Worm (Caenorhabditis elegans) whole organism, midembryonic: Measurements from ENCODE around the gene F53G2.12.

Experiments used
- T22C8.4 ChIP-seq: fragments of 200-800 bp; sonication (Bioruptor generic); IDR thresholded peaks from 2 replicates; pipeline ENCODE4 v1.3.6; 2022; ENCODE audit warnings: missing genetic modification characterization, missing compliant biosample characterization
- cog-1 ChIP-seq: sonication (generic microtip); optimal IDR thresholded peaks from 2 replicates; lab custom pipeline; 2016; ENCODE audit warnings: missing genetic modification characterization, missing compliant biosample characterization
- flt-1 ChIP-seq: fragments of 200-800 bp; sonication (Bioruptor generic); IDR thresholded peaks from 2 replicates; pipeline ENCODE4 v1.3.6; 2022; ENCODE audit warnings: missing genetic modification characterization, missing compliant biosample characterization
- klf-2 ChIP-seq: fragments of 200-800 bp; sonication (Bioruptor generic); conservative IDR thresholded peaks from 2 replicates; pipeline ENCODE4 v1.3.6; 2022; ENCODE audit warnings: missing genetic modification reagents, missing genetic modification characterization, missing compliant biosample characterization
- med-1 ChIP-seq: sonication (generic microtip); optimal IDR thresholded peaks from 2 replicates; lab custom pipeline; 2017; ENCODE audit warnings: missing genetic modification characterization, mild to moderate bottlenecking, missing compliant biosample characterization, antibody characterized with exemption, missing genetic modification reagents; ENCODE audit not compliant: insufficient read depth
- ref-1 ChIP-seq: fragments of 200-800 bp; sonication (Bioruptor generic); conservative IDR thresholded peaks from 2 replicates; pipeline ENCODE4 v1.3.6; 2022; ENCODE audit warnings: missing genetic modification reagents, missing genetic modification characterization, missing compliant biosample characterization
- tab-1 ChIP-seq: fragments of 200-800 bp; sonication (Bioruptor generic); IDR thresholded peaks from 2 replicates; pipeline ENCODE4 v1.3.6; 2022; ENCODE audit warnings: missing genetic modification characterization, missing compliant biosample characterization
- ztf-23 ChIP-seq: fragments of 200-800 bp; sonication (Bioruptor generic); IDR thresholded peaks from 2 replicates; pipeline ENCODE4 v1.3.6; 2022; ENCODE audit warnings: missing genetic modification reagents, missing genetic modification characterization, missing compliant biosample characterization
- ztf-29 ChIP-seq: fragments of 200-800 bp; sonication (Bioruptor generic); IDR thresholded peaks from 2 replicates; pipeline ENCODE4 v1.3.6; 2022; ENCODE audit warnings: missing genetic modification reagents, missing genetic modification characterization, missing compliant biosample characterization

F53G2.12 gene

ce11 chrII:2446727-2447126 lies 32.2 kb downstream of the F53G2.12 start:
- no peak for TF ChIP-seq med-1
- TF ChIP-seq ztf-29 (GFP tag; lab: Robert Waterston, UW) = no peak
- no peak for TF ChIP-seq ztf-23 (GFP tag; lab: Robert Waterston, UW)
- no peak for TF ChIP-seq tab-1
- no peak for TF ChIP-seq flt-1 (GFP tag; lab: Robert Waterston, UW)
- TF ChIP-seq ref-1 (GFP tag; lab: Robert Waterston, UW) = no peak
- TF ChIP-seq cog-1 (tag; lab: Kevin White, UChicago) = no peak
- TF ChIP-seq klf-2 (GFP tag; lab: Robert Waterston, UW) = no peak
- no peak for TF ChIP-seq T22C8.4

ce11 chrII:2445164-2445563 lies 33.7 kb downstream of the F53G2.12 start:
- no peak for TF ChIP-seq ztf-29 (GFP tag; lab: Robert Waterston, UW)
- TF ChIP-seq med-1 = no peak
- TF ChIP-seq flt-1 (GFP tag; lab: Robert Waterston, UW) = no peak
- TF ChIP-seq cog-1 (tag; lab: Kevin White, UChicago) = no peak
- no peak for TF ChIP-seq T22C8.4

- TF ChIP-seq cog-1 (tag; lab: Kevin White, UChicago) (no peak), klf-2 (GFP tag; lab: Robert Waterston, UW) (no peak), ztf-29 (GFP tag; lab: Robert Waterston, UW) (no peak), med-1 (no peak), flt-1 (GFP tag; lab: Robert Waterston, UW) (no peak), ref-1 (GFP tag; lab: Robert Waterston, UW) (no peak), ztf-23 (GFP tag; lab: Robert Waterston, UW) (no peak)
Observed at ce11 chrII:2442979-2443378, 35.9 kb downstream of the F53G2.12 start, which contains the start of gene vab-19. Gene vab-19, plus strand, starts transcription at chrII:2443279.

DNA sequence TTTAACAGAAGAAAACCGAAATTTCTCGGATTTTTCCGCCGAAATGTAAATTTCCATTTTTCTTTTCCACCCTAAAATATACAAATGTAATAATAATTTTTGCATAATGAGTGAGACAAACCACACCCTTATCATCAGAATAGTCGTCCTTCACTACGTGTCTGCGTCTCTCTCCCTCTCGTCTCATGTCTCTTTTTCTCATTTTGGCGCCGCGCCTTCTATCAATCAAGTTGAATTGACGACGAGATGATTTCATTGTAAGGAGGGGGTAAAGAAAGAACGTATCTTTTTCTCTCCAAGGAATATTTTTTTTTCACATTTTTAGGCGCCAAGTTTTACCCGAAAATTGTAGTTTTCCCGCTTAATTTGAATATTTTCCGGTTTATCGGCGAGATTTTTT lies 36.6 kb downstream of the F53G2.12 start:
- no peak for TF ChIP-seq ztf-29 (GFP tag; lab: Robert Waterston, UW)
- no peak for TF ChIP-seq klf-2 (GFP tag; lab: Robert Waterston, UW)
- no peak for TF ChIP-seq T22C8.4
- TF ChIP-seq tab-1 = no peak
- no peak for TF ChIP-seq ref-1 (GFP tag; lab: Robert Waterston, UW)
- no peak for TF ChIP-seq ztf-23 (GFP tag; lab: Robert Waterston, UW)
- no peak for TF ChIP-seq med-1
- no peak for TF ChIP-seq cog-1 (tag; lab: Kevin White, UChicago)
- no peak for TF ChIP-seq flt-1 (GFP tag; lab: Robert Waterston, UW)

- TF ChIP-seq flt-1 (GFP tag; lab: Robert Waterston, UW) (no peak), tab-1 (no peak), ref-1 (GFP tag; lab: Robert Waterston, UW) (no peak), klf-2 (GFP tag; lab: Robert Waterston, UW) (no peak), ztf-23 (GFP tag; lab: Robert Waterston, UW) (no peak), cog-1 (tag; lab: Kevin White, UChicago) (no peak), ztf-29 (GFP tag; lab: Robert Waterston, UW) (no peak), med-1 (no peak), T22C8.4 (no peak)
Observed at ce11 chrII:2440312-2440711, 38.6 kb downstream of the F53G2.12 start.

DNA sequence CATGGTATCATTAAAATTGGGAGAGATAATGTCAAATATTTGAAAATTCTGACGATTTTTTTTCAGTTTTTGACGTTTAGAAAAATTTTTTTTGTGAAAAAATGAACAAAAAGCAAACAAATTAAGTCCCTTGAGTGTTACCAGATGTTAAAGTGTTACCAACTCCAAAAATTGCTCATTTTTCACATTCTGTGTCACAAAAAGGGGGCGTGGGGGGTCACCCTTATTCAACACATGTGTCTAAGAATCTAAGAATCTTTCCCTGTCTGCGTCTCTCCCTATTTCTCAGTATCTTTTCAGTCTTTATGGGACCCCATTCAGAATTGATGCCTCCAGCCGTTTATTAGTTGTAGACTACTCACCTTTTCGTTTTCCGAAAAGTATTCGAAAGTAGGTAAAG lies 39.9 kb downstream of the F53G2.12 start:
- no peak for TF ChIP-seq ref-1 (GFP tag; lab: Robert Waterston, UW)
- TF ChIP-seq ztf-23 (GFP tag; lab: Robert Waterston, UW) = no peak
- no peak for TF ChIP-seq flt-1 (GFP tag; lab: Robert Waterston, UW)
- no peak for TF ChIP-seq med-1
- TF ChIP-seq klf-2 (GFP tag; lab: Robert Waterston, UW) = no peak
- no peak for TF ChIP-seq T22C8.4
- no peak for TF ChIP-seq cog-1 (tag; lab: Kevin White, UChicago)
- TF ChIP-seq ztf-29 (GFP tag; lab: Robert Waterston, UW) = no peak
- no peak for TF ChIP-seq tab-1

DNA sequence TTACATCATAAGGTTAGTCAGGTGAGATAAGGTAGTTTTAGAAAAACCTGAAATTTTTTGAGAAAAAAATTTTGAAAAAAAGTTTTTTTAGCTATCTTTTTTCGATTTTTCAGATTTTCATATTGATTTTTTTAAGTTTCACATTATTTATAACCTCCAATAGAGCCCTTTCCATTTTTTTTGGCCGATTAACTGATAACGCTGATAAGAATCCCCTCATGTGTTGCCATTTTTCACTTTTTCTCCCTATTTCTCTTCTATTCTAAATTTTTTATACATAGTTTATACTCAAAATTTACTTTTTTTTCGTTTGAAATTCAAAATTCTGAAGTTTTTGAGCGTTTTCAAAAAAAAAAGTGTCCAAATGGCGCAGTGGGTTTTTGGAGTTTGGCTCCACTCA lies 40.7 kb downstream of the F53G2.12 start:
- TF ChIP-seq tab-1 = no peak
- no peak for TF ChIP-seq klf-2 (GFP tag; lab: Robert Waterston, UW)
- no peak for TF ChIP-seq cog-1 (tag; lab: Kevin White, UChicago)

DNA sequence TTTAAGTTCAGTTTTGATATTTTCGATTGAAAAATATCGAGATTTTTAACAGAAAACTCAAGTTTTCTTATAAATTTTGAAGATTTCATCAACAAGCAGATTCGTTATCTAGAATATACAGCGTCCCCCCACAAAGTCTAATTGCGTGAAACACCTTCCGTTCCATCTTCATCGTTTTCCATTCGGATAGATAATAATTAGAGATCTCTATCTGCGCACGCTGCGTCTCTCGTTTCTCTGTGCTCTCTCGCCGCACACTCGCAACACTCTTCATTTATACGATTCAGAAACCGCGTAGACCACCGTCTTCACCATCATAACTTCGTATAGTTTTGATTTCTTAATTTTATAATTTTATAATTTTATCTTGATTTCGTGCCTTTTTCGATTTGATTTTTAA lies 42.1 kb downstream of the F53G2.12 start:
- TF ChIP-seq T22C8.4 = no peak
- TF ChIP-seq cog-1 (tag; lab: Kevin White, UChicago) = no peak
- no peak for TF ChIP-seq tab-1
- no peak for TF ChIP-seq ref-1 (GFP tag; lab: Robert Waterston, UW)
- TF ChIP-seq med-1 = no peak
- TF ChIP-seq flt-1 (GFP tag; lab: Robert Waterston, UW) = no peak
- no peak for TF ChIP-seq klf-2 (GFP tag; lab: Robert Waterston, UW)
- no peak for TF ChIP-seq ztf-23 (GFP tag; lab: Robert Waterston, UW)

ce11 chrII:2435566-2435965 lies 43.3 kb downstream of the F53G2.12 start:
- TF ChIP-seq med-1 (no peak), ztf-23 (GFP tag; lab: Robert Waterston, UW) (no peak), flt-1 (GFP tag; lab: Robert Waterston, UW) (no peak), ref-1 (GFP tag; lab: Robert Waterston, UW) (no peak), klf-2 (GFP tag; lab: Robert Waterston, UW) (no peak), T22C8.4 (no peak), ztf-29 (GFP tag; lab: Robert Waterston, UW) (no peak), tab-1 (no peak), cog-1 (tag; lab: Kevin White, UChicago) (no peak)

- no peak for TF ChIP-seq ref-1 (GFP tag; lab: Robert Waterston, UW)
- no peak for TF ChIP-seq ztf-23 (GFP tag; lab: Robert Waterston, UW)
- TF ChIP-seq flt-1 (GFP tag; lab: Robert Waterston, UW) = no peak
- no peak for TF ChIP-seq ztf-29 (GFP tag; lab: Robert Waterston, UW)
- no peak for TF ChIP-seq med-1
- no peak for TF ChIP-seq klf-2 (GFP tag; lab: Robert Waterston, UW)
- TF ChIP-seq cog-1 (tag; lab: Kevin White, UChicago) = no peak
- TF ChIP-seq tab-1 = no peak
- TF ChIP-seq T22C8.4 = no peak
Observed at ce11 chrII:2431972-2432371, 46.9 kb downstream of the F53G2.12 start, which contains the start of gene ceh-86. Gene ceh-86, minus strand, starts transcription at chrII:2432072.
